Worm (Caenorhabditis elegans): Measurements from ENCODE around the gene col-160.

DNA sequence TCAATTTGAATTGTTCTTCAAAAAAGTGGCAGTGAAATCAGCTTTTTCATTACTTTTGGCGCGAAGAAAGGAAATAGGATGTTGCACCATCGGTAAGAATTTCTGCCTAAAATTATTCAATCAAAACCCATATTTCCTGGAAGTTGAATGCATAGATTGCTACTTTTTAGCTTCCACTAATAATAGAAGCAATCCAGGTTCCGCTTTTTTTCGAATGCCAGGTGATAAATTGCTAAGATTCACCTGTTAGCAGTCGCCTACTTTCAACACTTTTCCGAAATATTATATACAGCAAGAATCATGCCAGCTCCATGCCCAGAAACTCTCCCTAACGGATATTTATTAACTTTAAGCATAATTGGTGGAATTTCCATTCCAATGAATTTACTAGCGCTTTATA lies 16.6 kb downstream of the col-160 start, which contains the start of gene sri-6:
- TF ChIP-seq blmp-1 (tag; optimal IDR thresholded peaks at IDR 0.05) = no peak
- no peak for TF ChIP-seq elt-3 (tag; optimal IDR thresholded peaks at IDR 0.05)
